Fruit fly (Drosophila melanogaster): ENCODE data around the gene CG14419.

- TF ChIP-seq psq (GFP tag; optimal IDR thresholded peaks at IDR 0.05) (peak; percentile 24), dl (GFP tag; optimal IDR thresholded peaks at IDR 0.05; ENCODE audit: insufficient read depth in 1 of 2, partially characterized antibody in 2 of 2) (no peak), sage (GFP tag; optimal IDR thresholded peaks at IDR 0.05) (no peak)
These were observed 34.0 kb upstream of the CG14419 start, which contains the start of gene CG3588 for dm6 chrX:2919742-2920141.

Measured in whole organism, wandering third instar larva.